Worm (Caenorhabditis elegans) whole organism, late embryonic: Measurements from ENCODE around the gene npp-21.

Source experiments
- F13H6.1 ChIP-seq: sonication (generic microtip); optimal IDR thresholded peaks from 2 replicates; lab custom pipeline; 2016; ENCODE audit warnings: missing genetic modification characterization, missing compliant biosample characterization
- lim-6 ChIP-seq: sonication (generic microtip); optimal IDR thresholded peaks from 2 replicates; lab custom pipeline; 2016; ENCODE audit warnings: missing genetic modification characterization, missing compliant biosample characterization
- ref-2 ChIP-seq: sonication (generic microtip); optimal IDR thresholded peaks from 2 replicates; lab custom pipeline; 2016; ENCODE audit warnings: missing genetic modification characterization, missing compliant biosample characterization

DNA sequence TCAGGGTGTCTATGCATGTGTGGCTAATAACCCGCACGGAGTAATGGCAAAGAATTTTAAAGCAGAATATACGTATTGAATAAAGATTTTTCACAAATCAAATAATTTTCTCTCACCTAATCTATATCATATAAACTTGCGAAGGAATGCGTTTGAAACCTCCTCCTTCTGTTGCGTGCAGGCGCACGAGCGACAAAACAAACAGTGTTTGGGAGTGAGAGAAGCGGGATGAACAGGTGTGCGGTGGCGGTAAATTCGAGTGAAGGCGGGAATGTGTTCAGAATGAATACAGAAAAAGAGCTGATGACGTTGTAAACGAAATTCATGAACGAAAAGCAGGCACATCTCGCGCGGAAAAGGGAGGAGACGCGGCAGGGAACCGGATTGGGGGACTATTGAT lies 14.9 kb downstream of the npp-21 start:
- TF ChIP-seq F13H6.1 (tag; lab: Kevin White, UChicago), result no peak
- no peak for TF ChIP-seq ref-2 (tag; lab: Kevin White, UChicago)
- TF ChIP-seq lim-6, result no peak
